Fruit fly (Drosophila melanogaster): ENCODE measurements around the gene Polr3C.

Gene Polr3C

DNA sequence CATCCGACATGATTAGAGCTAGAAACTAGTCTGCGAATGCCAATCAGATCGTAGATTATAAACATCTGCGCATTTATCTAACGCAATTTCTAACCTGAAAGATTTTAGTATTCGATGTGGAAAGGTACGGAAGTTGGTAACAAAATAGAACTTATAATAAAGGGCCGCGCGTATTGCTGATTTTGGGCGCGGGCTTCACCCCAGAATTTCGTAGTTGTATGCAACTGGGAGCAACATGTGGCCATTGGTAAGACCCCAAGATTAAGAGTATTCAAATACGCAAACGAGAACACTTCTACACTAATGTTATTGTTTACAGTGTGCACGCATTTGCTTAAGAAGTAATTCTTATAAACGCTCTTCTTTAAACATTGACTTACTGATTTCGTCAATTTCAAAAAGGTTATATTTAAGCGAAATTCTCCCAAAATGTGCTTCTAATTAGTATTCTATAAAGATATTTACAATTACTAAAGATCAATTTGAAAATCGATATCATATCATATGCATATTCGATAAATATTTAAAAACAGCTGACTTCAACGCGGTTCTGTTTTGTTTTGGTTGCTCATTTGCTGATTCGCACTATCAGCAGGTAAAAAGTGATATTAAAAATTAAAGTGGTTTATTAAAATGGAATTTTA lies at the start of gene Polr3C, which contains the start of gene CG5961:
Polr3C (plus strand) TSS at position 536 of the 644 bp plus-strand sequence.
CG5961 (minus strand) TSS at position 416 of the 644 bp plus-strand sequence.
- no peak for TF ChIP-seq Dll (optimal IDR thresholded peaks at IDR 0.05)
- no peak for TF ChIP-seq EcR (GFP tag; optimal IDR thresholded peaks at IDR 0.05)
- no peak for TF ChIP-seq psq (optimal IDR thresholded peaks at IDR 0.05)
- TF ChIP-seq CG8478 (optimal IDR thresholded peaks at IDR 0.05) = no peak
- TF ChIP-seq pan (optimal IDR thresholded peaks at IDR 0.05) = no peak
- no peak for TF ChIP-seq usp (GFP tag; optimal IDR thresholded peaks at IDR 0.05)

DNA sequence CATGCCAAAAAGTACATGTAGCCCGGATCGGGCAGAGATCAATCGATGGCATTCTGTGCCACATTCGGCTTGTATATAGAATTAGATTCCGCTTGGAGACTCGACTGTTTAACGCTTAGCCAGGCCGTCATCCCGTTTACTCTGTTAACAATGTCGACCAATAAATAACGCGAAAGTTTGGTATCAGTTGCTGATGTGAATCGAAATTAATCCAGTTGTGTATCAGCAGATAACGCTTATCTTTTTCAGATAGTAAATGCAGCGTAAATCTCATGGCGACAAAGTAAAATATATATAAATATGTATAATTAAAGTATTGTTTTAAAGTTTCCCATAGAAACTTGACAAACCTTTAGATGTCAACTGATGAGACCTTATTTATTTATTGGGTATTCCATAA lies 48.8 kb upstream of the Polr3C start:
- no peak for TF ChIP-seq usp (GFP tag; optimal IDR thresholded peaks at IDR 0.05)
- no peak for TF ChIP-seq psq (optimal IDR thresholded peaks at IDR 0.05)
- TF ChIP-seq pan (optimal IDR thresholded peaks at IDR 0.05) = no peak
- TF ChIP-seq CG8478 (optimal IDR thresholded peaks at IDR 0.05) = no peak
- no peak for TF ChIP-seq Dll (optimal IDR thresholded peaks at IDR 0.05)
- TF ChIP-seq EcR (GFP tag; optimal IDR thresholded peaks at IDR 0.05) = no peak

DNA sequence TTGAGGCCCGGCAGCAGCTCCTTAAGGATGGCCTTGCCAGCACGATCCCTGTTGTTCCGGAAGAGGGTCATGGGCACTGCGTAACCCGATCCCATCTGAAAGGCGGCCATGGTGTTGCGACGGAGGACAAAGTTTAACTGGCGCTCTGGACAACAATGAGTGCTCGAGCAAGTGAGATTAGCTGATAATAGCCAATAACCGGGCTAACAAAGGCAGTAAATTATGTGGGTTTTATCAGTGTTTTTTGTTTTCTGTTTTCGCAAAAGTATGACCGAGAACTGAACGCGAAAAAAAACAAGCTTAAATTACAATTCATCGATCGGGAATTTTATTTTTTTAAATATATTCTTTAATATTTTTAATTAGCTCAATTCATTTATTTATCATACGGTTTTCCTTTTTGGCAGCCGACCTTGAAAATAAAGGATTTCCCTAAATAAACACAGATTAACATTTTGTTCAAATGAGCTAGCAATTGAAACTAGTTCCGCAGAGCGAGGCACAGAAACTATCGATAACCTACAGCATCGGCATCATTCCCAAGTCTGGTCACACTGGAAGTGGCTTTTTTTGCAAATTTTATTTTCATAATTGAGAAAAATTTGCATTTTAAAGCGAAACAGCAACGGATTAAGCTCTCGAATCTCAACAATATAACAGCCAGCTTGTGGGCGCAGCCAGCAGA lies 46.8 kb upstream of the Polr3C start, which contains the start of the genes Dip-C and pps:
Dip-C (minus strand) TSS at position 486 of the 685 bp plus-strand sequence.
pps (plus strand) TSS at position 555 of the 685 bp plus-strand sequence.
- TF ChIP-seq psq (optimal IDR thresholded peaks at IDR 0.05) = no peak
- no peak for TF ChIP-seq Dll (optimal IDR thresholded peaks at IDR 0.05)
- TF ChIP-seq CG8478 (optimal IDR thresholded peaks at IDR 0.05) = no peak
- no peak for TF ChIP-seq EcR (GFP tag; optimal IDR thresholded peaks at IDR 0.05)
- no peak for TF ChIP-seq usp (GFP tag; optimal IDR thresholded peaks at IDR 0.05)
- TF ChIP-seq pan (optimal IDR thresholded peaks at IDR 0.05) = no peak

DNA sequence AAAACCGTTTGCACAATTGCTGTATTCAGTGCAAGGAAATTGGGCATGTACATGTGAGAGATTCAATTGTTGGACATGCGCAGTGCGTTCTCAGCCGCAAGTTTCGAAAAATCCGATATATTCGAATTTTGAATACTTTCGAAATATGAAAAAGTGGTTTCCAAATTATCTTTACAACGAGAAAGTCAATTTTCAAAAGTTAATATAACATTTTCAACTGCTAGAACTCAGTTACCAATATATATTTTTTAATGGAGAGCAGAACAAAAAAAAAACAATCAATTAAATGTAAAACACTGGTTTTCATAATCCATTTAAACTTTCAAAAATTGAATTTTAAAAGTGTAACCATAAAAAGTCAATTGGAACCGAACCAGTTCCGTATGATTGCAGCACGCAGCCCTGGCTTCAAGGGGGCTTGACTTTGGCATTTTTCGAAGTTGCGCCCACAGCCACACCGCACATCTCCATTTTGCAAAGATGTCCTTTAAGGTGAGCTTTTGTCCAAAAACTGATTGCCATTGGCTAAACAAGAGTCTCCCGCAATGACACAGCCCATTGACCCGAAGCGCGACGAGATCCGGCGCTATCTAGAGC lies 37.7 kb upstream of the Polr3C start, which contains the start of the genes Scgbeta and CG17202:
Scgbeta (minus strand) TSS at position 51 of the 597 bp plus-strand sequence.
CG17202 (plus strand) TSS at position 390 of the 597 bp plus-strand sequence.
- no peak for TF ChIP-seq usp (GFP tag; optimal IDR thresholded peaks at IDR 0.05)
- TF ChIP-seq pan (optimal IDR thresholded peaks at IDR 0.05) = no peak
- no peak for TF ChIP-seq psq (optimal IDR thresholded peaks at IDR 0.05)
- no peak for TF ChIP-seq CG8478 (optimal IDR thresholded peaks at IDR 0.05)
- no peak for TF ChIP-seq Dll (optimal IDR thresholded peaks at IDR 0.05)
- no peak for TF ChIP-seq EcR (GFP tag; optimal IDR thresholded peaks at IDR 0.05)

DNA sequence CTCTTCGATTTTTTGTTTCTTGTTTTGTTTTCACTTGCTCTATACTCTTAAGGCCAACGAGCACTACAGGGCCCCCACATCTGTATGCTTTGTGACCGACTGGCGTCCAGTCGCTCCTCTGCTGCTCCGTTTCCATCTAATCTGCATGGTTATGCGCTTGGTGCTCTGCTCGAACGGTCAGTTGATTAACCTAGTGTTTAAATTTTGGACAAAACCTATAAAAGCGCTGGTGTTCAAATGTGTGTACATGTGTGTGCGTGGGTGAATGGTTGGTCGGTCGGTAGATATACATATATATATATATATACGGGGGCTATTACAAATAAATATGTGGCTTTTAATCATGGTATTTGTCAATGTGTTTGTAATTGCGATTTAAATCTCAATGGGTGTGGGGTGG lies 36.2 kb upstream of the Polr3C start:
- TF ChIP-seq pan (optimal IDR thresholded peaks at IDR 0.05) (no peak), EcR (GFP tag; optimal IDR thresholded peaks at IDR 0.05) (no peak)

DNA sequence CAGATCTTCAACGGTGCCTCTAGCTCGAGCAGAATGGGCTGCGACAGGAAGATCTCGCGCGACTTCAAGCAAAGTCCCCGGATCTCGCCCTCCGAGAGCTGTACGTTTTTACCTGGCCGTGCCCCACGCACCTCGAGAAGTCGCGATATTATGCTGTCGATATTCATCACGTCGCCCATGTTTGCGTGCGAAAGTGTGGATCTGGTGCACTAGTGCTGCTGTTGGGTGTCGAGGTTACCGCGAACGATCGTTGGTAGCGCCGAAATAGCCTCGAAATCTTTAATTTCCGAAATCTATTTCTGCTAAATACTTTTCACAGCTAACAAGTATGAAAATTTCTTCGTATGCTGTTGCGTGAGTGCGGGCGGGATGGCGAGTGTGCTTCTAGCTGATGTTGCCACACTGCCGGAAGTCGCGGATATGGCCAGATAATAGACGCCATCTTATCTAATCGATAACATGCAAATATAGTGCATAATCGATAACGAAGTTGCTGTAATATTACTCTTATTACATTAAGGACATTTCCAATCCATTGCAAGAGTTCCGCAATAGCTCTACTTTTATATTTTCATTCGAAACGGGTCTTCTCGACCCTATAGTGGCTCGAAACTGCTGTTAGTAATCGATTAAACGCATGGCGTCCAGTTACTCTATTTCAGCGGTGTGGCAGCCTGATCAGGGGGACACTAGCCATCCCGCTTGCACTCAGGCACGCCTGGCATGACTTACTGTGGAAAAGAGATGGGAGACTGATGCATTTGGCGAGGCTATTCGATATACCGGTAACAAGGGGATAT lies 34.5 kb upstream of the Polr3C start, which contains the start of gene Pp1-87B:
Pp1-87B (minus strand) TSS at position 408 of the 800 bp plus-strand sequence.
- TF ChIP-seq CG8478 (optimal IDR thresholded peaks at IDR 0.05) (peak; percentile 71), Dll (optimal IDR thresholded peaks at IDR 0.05) (no peak), psq (optimal IDR thresholded peaks at IDR 0.05) (no peak)

DNA sequence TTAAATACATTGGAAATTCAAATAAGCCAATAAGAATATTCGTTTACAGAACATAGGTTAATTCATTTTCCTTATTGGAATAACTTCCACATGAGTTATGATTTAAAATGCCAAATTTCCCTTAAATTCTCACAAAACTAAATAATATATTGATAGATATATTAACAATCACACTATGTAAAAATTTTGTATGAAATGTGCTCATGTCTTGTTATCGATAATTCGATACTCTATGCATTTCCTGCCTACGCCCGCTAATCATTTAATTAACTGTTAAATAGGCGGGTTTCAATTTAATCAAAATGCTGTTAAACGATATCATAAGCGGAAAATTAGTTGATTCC lies 33.9 kb upstream of the Polr3C start, which contains the start of gene NANS:
NANS (plus strand) TSS at position 269 of the 344 bp plus-strand sequence.
- no peak for TF ChIP-seq EcR (GFP tag; optimal IDR thresholded peaks at IDR 0.05)
- TF ChIP-seq CG8478 (optimal IDR thresholded peaks at IDR 0.05) = no peak
- no peak for TF ChIP-seq usp (GFP tag; optimal IDR thresholded peaks at IDR 0.05)
- no peak for TF ChIP-seq pan (optimal IDR thresholded peaks at IDR 0.05)
- no peak for TF ChIP-seq psq (optimal IDR thresholded peaks at IDR 0.05)
- TF ChIP-seq Dll (optimal IDR thresholded peaks at IDR 0.05) = no peak

DNA sequence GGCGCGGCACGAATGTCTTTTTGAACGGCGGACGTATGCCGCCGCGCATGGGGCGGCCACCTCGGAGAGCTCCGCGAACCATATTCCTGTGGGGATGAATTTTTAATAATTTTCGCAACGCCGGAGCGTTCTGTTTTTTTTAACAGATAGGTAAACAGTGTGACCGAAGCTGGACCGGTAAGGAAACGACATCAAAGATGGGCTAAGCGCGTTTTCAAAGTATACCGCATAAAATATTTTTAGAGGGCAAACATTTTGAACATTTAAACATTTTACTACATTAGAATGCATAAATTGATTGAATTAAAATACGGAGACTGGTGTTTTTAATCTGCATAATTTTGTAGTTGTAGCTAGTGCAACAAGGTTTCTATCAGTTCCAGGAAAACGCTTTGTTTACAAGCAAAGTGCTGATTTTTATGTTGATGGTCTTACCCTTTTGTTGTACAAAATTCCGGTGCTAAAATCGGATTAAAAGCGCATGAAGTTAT lies 31.0 kb upstream of the Polr3C start, which contains the start of the genes CG5641 and CG5245:
CG5641 (minus strand) TSS at position 163 of the 491 bp plus-strand sequence.
CG5245 (plus strand) TSS at position 441 of the 491 bp plus-strand sequence.
- TF ChIP-seq psq (optimal IDR thresholded peaks at IDR 0.05) = no peak
- no peak for TF ChIP-seq pan (optimal IDR thresholded peaks at IDR 0.05)
- no peak for TF ChIP-seq CG8478 (optimal IDR thresholded peaks at IDR 0.05)
- TF ChIP-seq usp (GFP tag; optimal IDR thresholded peaks at IDR 0.05) = no peak
- TF ChIP-seq EcR (GFP tag; optimal IDR thresholded peaks at IDR 0.05) = no peak
- TF ChIP-seq Dll (optimal IDR thresholded peaks at IDR 0.05) = no peak

DNA sequence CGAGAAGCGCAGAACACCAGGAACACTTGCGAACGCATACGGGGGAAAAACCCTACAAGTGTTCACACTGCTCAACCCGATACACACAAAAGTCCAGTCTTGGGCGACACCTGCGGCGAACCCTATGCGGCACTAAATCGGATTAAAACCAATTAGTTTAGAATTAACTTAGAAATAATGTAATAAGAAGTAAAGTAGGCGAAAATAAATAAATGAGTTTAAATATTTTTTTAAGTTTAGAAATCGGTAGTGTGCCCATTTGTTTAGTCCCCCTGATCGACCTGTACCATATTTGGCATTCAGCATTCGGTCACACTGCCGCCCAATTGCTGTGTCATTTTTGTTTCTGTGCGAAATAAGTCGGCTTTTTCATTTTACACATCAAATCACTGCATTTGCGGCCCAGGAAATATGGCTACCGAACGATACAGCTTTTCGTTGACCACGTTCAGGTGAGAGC lies 29.2 kb upstream of the Polr3C start, which contains the start of gene Prosalpha2:
Prosalpha2 (plus strand) TSS at position 292 of the 460 bp plus-strand sequence.
- TF ChIP-seq psq (optimal IDR thresholded peaks at IDR 0.05) = no peak
- TF ChIP-seq usp (GFP tag; optimal IDR thresholded peaks at IDR 0.05) = no peak
- no peak for TF ChIP-seq Dll (optimal IDR thresholded peaks at IDR 0.05)
- no peak for TF ChIP-seq pan (optimal IDR thresholded peaks at IDR 0.05)
- no peak for TF ChIP-seq CG8478 (optimal IDR thresholded peaks at IDR 0.05)
- no peak for TF ChIP-seq EcR (GFP tag; optimal IDR thresholded peaks at IDR 0.05)

DNA sequence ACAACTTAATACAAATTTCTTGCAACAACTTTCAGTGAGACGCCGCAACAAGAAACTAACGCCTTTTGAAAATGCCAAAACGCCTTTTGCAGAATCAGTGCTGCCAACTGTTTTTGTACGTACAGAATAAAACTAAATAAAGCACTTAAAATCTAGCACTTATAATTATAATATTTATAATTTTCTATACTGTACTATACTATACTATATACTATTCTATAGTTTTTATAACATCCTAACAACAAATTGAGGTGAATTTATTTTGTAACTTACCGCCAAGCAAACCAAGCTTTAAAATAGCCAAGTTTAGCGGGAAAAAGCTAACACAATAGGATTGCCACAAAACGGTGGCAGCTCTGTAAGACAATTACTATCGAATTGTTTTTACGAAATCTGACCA lies 26.4 kb upstream of the Polr3C start, which contains the start of the genes Aos1 and Srlp:
Aos1 (minus strand) TSS at position 59 of the 400 bp plus-strand sequence.
Srlp (plus strand) TSS at position 335 of the 400 bp plus-strand sequence.
- TF ChIP-seq EcR (GFP tag; optimal IDR thresholded peaks at IDR 0.05) = no peak
- TF ChIP-seq pan (optimal IDR thresholded peaks at IDR 0.05) = no peak
- no peak for TF ChIP-seq CG8478 (optimal IDR thresholded peaks at IDR 0.05)
- TF ChIP-seq usp (GFP tag; optimal IDR thresholded peaks at IDR 0.05) = no peak
- TF ChIP-seq psq (optimal IDR thresholded peaks at IDR 0.05) = no peak
- TF ChIP-seq Dll (optimal IDR thresholded peaks at IDR 0.05) = no peak

Measured in whole organism.